Worm (Caenorhabditis elegans): ENCODE results near the gene cyb-1.

DNA sequence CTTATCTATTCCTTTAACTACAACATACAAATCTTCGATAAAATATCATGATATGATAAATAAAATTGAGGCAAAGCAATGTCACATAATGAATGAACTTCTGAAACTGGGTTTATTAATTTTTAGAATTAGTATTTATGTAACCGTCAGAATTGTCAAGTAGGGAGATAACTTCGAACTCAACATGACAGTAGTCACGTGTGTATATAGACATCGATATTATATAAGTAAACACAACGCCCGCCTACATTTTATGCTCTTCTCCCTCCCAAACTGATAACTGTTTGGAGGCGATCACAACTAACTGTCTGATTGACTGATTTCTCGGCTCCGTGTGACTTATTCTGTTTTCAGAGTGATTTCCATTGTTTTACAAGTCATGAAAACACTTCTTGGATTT is 26.3 kb downstream of the cyb-1 start, which contains the start of gene ugt-54:
- TF ChIP-seq hlh-30 (tag; optimal IDR thresholded peaks at IDR 0.05; ENCODE audit: insufficient read depth) (no peak), ama-1 (optimal IDR thresholded peaks at IDR 0.05) (no peak), sox-2 (GFP tag; IDR thresholded peaks at IDR 0.05) (no peak)
